Worm (Caenorhabditis elegans) whole organism, L3 larva: ENCODE results near the gene C08B6.2.

Experiments
- ama-1 ChIP-seq: fragments of 150-350 bp; optimal IDR thresholded peaks from 2 replicates; lab custom pipeline; 2018
- elt-3 ChIP-seq, 3 experiments: fragments of 150-350 bp in 1 of 3; sonication (generic microtip) in 2 of 3; optimal IDR thresholded peaks; 2 replicates in 2 of 3; 4 replicates in 1 of 3; lab custom pipeline; 2014 to 2017; ENCODE audit warnings: missing biosample characterization in 3 of 3, missing genetic modification characterization in 3 of 3
- eor-1 ChIP-seq, 2 experiments: fragments of 150-350 bp; optimal IDR thresholded peaks; 2 replicates each; lab custom pipeline; 2014 to 2018; ENCODE audit warnings: missing biosample characterization in 2 of 2, missing genetic modification characterization in 2 of 2
- lin-15B ChIP-seq: fragments of 150-350 bp; optimal IDR thresholded peaks from 2 replicates; lab custom pipeline; 2014; ENCODE audit warnings: missing biosample characterization, missing genetic modification characterization
- mdl-1 ChIP-seq: fragments of 150-350 bp; optimal IDR thresholded peaks from 2 replicates; lab custom pipeline; 2014; ENCODE audit warnings: missing biosample characterization, missing genetic modification characterization
- nhr-12 ChIP-seq: fragments of 150-350 bp; optimal IDR thresholded peaks from 2 replicates; lab custom pipeline; 2014; ENCODE audit warnings: missing biosample characterization, missing genetic modification characterization
- nhr-237 ChIP-seq: fragments of 150-350 bp; optimal IDR thresholded peaks from 2 replicates; lab custom pipeline; 2014; ENCODE audit warnings: missing biosample characterization, missing genetic modification characterization
- nhr-67 ChIP-seq: fragments of 150-350 bp; optimal IDR thresholded peaks from 2 replicates; lab custom pipeline; 2014; ENCODE audit warnings: missing biosample characterization, missing genetic modification characterization
- nhr-77 ChIP-seq: fragments of 150-350 bp; optimal IDR thresholded peaks from 2 replicates; lab custom pipeline; 2014; ENCODE audit warnings: missing biosample characterization, missing genetic modification characterization
- pha-4 ChIP-seq: fragments of 150-350 bp; optimal IDR thresholded peaks from 2 replicates; lab custom pipeline; 2014; ENCODE audit warnings: missing biosample characterization, missing genetic modification reagents, missing genetic modification characterization
- sea-2 ChIP-seq: fragments of 150-350 bp; sonication (generic microtip); optimal IDR thresholded peaks from 4 replicates; lab custom pipeline; 2014; ENCODE audit warnings: missing biosample characterization, missing genetic modification reagents, missing genetic modification characterization
- unc-62 ChIP-seq: fragments of 150-350 bp; sonication (generic microtip); optimal IDR thresholded peaks from 4 replicates; lab custom pipeline; 2014; ENCODE audit warnings: missing biosample characterization, missing genetic modification reagents, missing genetic modification characterization
- ztf-4 ChIP-seq: fragments of 150-350 bp; optimal IDR thresholded peaks from 2 replicates; lab custom pipeline; 2014; ENCODE audit warnings: missing biosample characterization, missing genetic modification characterization

ce11 chrV:10084864-10085263 is 20.6 kb upstream of the C08B6.2 start, which contains the start of gene R04B5.6:
- no peak for TF ChIP-seq ama-1 (lab: Kevin White, UChicago)
- TF ChIP-seq eor-1 (tag; optimal IDR thresholded peaks at IDR 0.05; lab: Kevin White, UChicago): no peak
- TF ChIP-seq elt-3 (tag; optimal IDR thresholded peaks at IDR 0.05; lab: Kevin White, UChicago): no peak
- TF ChIP-seq unc-62 (GFP tag; lab: Kevin White, UChicago): no peak
- TF ChIP-seq nhr-12 (tag; lab: Kevin White, UChicago): no peak
- TF ChIP-seq mdl-1 (tag; lab: Kevin White, UChicago): no peak
- no peak for TF ChIP-seq pha-4 (tag; lab: Kevin White, UChicago)
- TF ChIP-seq sea-2 (GFP tag; lab: Kevin White, UChicago): no peak
- no peak for TF ChIP-seq nhr-67 (tag; lab: Kevin White, UChicago)
- TF ChIP-seq nhr-237 (tag; lab: Kevin White, UChicago): no peak
- no peak for TF ChIP-seq lin-15B (tag; lab: Kevin White, UChicago)
- peak; percentile 18 for TF ChIP-seq ztf-4
- no peak for TF ChIP-seq nhr-77 (tag; lab: Kevin White, UChicago)
